Worm (Caenorhabditis elegans): ENCODE results near the gene R02E4.1.

Gene R02E4.1

DNA sequence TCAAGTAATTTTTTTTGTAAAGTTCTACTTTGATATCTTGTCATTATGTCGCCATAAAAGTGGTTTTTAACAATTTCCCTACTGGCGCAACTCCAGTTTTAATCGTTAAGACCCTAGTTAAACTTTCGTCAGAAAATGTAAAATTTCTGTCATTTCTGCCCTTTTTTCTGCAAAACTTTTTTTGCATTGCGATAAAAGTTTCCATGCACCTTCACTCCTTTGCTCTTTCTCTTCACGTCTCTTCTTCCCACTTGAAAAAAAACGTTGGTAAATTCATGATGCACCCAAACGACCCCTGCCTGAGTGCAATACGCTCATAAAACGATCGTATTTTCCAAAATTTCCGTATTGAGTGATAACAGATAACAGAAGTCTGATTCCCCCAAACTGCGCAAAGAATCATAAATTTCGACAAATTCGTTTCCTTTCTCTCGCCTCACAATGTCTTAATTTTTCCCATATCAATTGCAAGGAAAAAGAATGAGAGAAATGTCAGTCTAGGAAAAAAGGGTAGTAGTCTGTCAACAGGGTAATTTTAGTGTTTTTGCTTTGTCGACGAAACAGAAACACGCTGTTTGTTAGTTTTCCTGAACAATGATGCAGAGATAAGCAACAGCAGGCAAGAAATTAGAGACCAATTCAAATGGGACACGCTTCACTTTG lies 36.6 kb upstream of the R02E4.1 start:
- TF ChIP-seq W03F9.2 (tag; optimal IDR thresholded peaks at IDR 0.05): no peak
- no peak for TF ChIP-seq him-1 (tag; optimal IDR thresholded peaks at IDR 0.05)
- no peak for TF ChIP-seq dao-5 (tag; optimal IDR thresholded peaks at IDR 0.05)

- TF ChIP-seq dao-5 (tag; optimal IDR thresholded peaks at IDR 0.05) (no peak), him-1 (tag; optimal IDR thresholded peaks at IDR 0.05) (no peak), W03F9.2 (tag; optimal IDR thresholded peaks at IDR 0.05) (peak; percentile 11)
These were observed 35.5 kb upstream of the R02E4.1 start, which contains the start of gene ZK470.4 for ce11 chrX:4139593-4140565. Gene ZK470.4, minus strand, starts transcription at chrX:4139767.

- TF ChIP-seq dao-5 (tag; optimal IDR thresholded peaks at IDR 0.05) (no peak), W03F9.2 (tag; optimal IDR thresholded peaks at IDR 0.05) (no peak), him-1 (tag; optimal IDR thresholded peaks at IDR 0.05) (no peak)
These were observed 34.3 kb upstream of the R02E4.1 start for ce11 chrX:4138413-4139193.

DNA sequence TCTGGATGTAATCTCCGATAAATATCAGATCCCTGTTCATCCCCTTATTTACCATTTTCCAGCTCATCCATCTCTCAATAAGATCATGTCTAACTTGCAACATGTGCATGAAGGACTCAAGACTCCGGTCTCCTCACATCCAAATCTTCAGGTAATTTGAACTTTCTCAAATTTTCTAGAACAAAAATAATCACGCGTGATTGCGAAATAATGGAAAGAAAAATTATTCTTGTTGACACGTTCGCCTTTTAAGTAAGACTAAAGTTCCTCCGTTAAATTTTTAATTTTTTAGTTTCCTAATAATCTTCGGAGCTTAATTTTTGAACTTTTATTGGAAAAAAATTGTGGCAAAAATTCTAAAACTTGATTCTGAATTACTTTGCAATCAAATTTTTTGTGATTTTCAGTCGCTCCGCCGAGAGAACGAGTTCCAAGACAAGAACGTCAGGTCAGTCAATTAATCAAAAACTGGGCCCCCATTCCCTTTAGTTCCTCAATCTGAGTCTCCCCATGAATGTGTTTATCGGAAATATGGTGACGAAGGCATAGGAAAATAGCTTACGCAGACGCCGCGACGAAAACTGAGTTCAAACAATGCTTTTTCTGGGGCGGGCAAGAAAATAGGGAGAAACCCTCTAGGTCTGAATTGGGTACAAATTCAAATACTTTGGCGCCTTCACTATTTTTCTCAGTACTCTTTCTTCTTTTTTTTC lies 33.3 kb upstream of the R02E4.1 start:
- TF ChIP-seq W03F9.2 (tag; optimal IDR thresholded peaks at IDR 0.05) (no peak), dao-5 (tag; optimal IDR thresholded peaks at IDR 0.05) (no peak), him-1 (tag; optimal IDR thresholded peaks at IDR 0.05) (peak; percentile 29)

- TF ChIP-seq him-1 (tag; optimal IDR thresholded peaks at IDR 0.05): no peak
- TF ChIP-seq W03F9.2 (tag; optimal IDR thresholded peaks at IDR 0.05): no peak
- no peak for TF ChIP-seq dao-5 (tag; optimal IDR thresholded peaks at IDR 0.05)
These were observed 32.4 kb upstream of the R02E4.1 start for ce11 chrX:4136547-4137311.

DNA sequence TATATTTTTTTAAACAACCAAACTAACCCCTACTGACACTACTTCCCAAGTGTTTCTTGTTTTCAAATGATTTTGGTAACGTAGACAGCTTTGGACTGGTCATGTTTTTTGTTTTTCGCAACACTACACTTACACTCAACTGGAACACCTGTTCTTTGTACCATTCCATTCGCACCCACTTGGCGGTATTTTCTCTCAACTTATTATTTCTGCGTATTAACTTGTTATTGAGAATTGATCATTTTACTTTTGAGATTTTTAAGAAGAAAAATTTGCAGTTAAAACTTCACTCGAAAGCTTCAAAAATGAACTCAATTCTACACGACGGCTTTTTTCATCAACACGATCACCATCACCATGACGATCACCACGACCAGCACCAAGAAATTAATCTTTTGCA lies 30.5 kb upstream of the R02E4.1 start, which contains the start of gene ZK470.2:
Gene ZK470.2, plus strand, starts transcription at position 301 of the 400 bp plus-strand sequence.
- no peak for TF ChIP-seq dao-5 (tag; optimal IDR thresholded peaks at IDR 0.05)
- no peak for TF ChIP-seq W03F9.2 (tag; optimal IDR thresholded peaks at IDR 0.05)
- TF ChIP-seq him-1 (tag; optimal IDR thresholded peaks at IDR 0.05): no peak

ce11 chrX:4133378-4133777 lies 29.0 kb upstream of the R02E4.1 start:
- TF ChIP-seq him-1 (tag; optimal IDR thresholded peaks at IDR 0.05) (no peak), dao-5 (tag; optimal IDR thresholded peaks at IDR 0.05) (no peak), W03F9.2 (tag; optimal IDR thresholded peaks at IDR 0.05) (no peak)

- TF ChIP-seq dao-5 (tag; optimal IDR thresholded peaks at IDR 0.05) (no peak), W03F9.2 (tag; optimal IDR thresholded peaks at IDR 0.05) (no peak), him-1 (tag; optimal IDR thresholded peaks at IDR 0.05) (no peak)
These were observed 27.9 kb upstream of the R02E4.1 start for ce11 chrX:4132243-4132642.

DNA sequence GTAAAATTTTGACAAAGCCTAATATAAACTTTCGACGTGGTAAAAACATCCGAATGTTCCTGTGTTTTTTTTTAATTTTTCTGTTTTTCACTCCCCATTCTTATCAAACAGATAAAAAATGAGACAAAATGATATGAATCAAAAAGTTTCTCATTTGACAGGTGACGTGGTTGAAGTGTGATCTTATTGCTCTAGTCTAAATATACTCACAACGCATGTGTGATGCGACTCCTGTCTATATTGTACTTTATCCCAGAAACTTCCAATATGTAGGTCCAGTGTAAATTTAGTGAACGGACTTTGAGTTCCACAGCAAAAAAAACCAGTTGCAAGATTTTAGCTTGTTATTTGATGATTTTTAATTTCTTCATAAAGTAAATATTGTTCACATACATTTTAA lies 27.0 kb upstream of the R02E4.1 start:
- no peak for TF ChIP-seq him-1 (tag; optimal IDR thresholded peaks at IDR 0.05)

DNA sequence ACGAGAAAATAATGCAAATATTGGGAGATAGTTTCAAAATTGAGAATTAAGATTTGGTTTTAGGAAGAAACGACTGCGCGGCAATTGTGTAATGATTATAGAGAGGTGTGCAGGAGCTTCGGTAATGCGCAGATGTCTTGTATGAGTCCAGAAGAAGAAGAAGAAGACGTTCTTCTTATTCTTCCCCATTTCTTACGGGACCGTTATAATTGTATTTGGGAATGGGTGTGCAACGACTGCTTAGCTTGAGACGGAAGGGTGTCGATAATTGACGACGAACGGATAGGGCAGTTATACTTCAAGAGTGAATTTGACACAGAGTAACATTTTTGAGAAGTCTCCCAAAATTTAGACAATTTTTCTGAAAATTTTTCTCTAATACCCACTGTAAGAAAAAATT lies 24.3 kb upstream of the R02E4.1 start:
- TF ChIP-seq dao-5 (tag; optimal IDR thresholded peaks at IDR 0.05): no peak
- TF ChIP-seq him-1 (tag; optimal IDR thresholded peaks at IDR 0.05): no peak
- TF ChIP-seq W03F9.2 (tag; optimal IDR thresholded peaks at IDR 0.05): no peak

DNA sequence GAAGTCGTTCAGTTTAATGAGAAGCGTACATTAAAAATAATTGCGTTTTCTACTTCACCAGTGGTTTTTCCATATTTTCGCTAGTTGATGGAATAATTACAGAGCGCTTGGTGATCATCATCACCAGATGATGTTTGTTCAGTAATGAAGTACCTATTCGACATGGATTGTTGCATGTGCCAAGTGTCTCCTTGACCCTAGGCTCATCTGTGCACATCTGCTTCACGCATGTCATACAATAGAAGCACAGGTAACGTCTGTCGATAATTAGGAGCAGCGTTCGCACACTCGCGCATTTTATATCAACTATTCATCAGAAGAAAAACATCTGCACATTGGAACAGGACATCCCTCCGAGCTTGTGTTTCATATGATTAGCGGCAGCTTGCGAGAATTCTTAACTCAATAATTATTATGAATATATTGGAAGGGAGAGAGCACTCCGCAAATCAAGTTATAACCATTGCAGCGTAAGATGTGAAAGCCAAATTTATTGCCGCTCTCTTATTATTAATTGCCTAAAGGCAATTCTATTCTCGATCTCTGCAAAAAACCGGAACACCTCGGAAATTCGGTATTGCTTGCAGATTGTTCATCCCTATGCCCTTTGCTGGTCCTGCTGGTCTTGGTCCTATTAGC lies 20.9 kb upstream of the R02E4.1 start:
- no peak for TF ChIP-seq him-1 (tag; optimal IDR thresholded peaks at IDR 0.05)
- no peak for TF ChIP-seq W03F9.2 (tag; optimal IDR thresholded peaks at IDR 0.05)
- TF ChIP-seq dao-5 (tag; optimal IDR thresholded peaks at IDR 0.05): no peak

- TF ChIP-seq dao-5 (tag; optimal IDR thresholded peaks at IDR 0.05) (no peak), him-1 (tag; optimal IDR thresholded peaks at IDR 0.05) (no peak), W03F9.2 (tag; optimal IDR thresholded peaks at IDR 0.05) (no peak)
These were observed 19.0 kb upstream of the R02E4.1 start for ce11 chrX:4123368-4123767.
